Fruit fly (Drosophila melanogaster) whole organism, embryonic: ENCODE results near the gene Ice2.

ENCODE experiments used
- CG1024 ChIP-seq: fragments of 200-800 bp; sonication (Bioruptor generic); IDR thresholded peaks from 2 replicates; pipeline ENCODE4 v1.3.6; 2022; ENCODE audit warnings: missing biosample characterization, missing genetic modification characterization
- CG15479 ChIP-seq: fragments of 200-800 bp; sonication (Bioruptor generic); optimal IDR thresholded peaks from 3 replicates; lab custom pipeline; 2019; ENCODE audit warnings: missing biosample characterization, mild to moderate bottlenecking, missing genetic modification characterization, moderate library complexity
- CG16813 ChIP-seq: fragments of 200-800 bp; sonication (Bioruptor generic); IDR thresholded peaks from 3 replicates; pipeline ENCODE4 v1.3.6; 2022; ENCODE audit warnings: missing biosample characterization, missing genetic modification characterization; ENCODE audit not compliant: partially characterized antibody
- CG31441 ChIP-seq: fragments of 200-800 bp; sonication (Bioruptor generic); IDR thresholded peaks from 2 replicates; pipeline ENCODE4 v1.3.6; 2022; ENCODE audit warnings: missing biosample characterization, missing genetic modification characterization
- CG3281 ChIP-seq: fragments of 200-800 bp; sonication (Bioruptor generic); optimal IDR thresholded peaks from 3 replicates; lab custom pipeline; 2017; ENCODE audit warnings: missing biosample characterization, mild to moderate bottlenecking, missing genetic modification characterization
- CG34376 ChIP-seq: fragments of 200-800 bp; sonication (Bioruptor generic); optimal IDR thresholded peaks from 2 replicates; lab custom pipeline; 2018; ENCODE audit warnings: missing biosample characterization, mild to moderate bottlenecking, missing genetic modification characterization
- CG3847 ChIP-seq: fragments of 200-800 bp; sonication (Bioruptor generic); IDR thresholded peaks from 2 replicates; pipeline ENCODE4 v1.3.6; 2022; ENCODE audit warnings: missing biosample characterization, missing genetic modification characterization
- CG4404 ChIP-seq: fragments of 200-800 bp; sonication (Bioruptor generic); IDR thresholded peaks from 2 replicates; pipeline ENCODE4 v1.3.6; 2022; ENCODE audit warnings: missing biosample characterization, missing genetic modification characterization
- CG6654 ChIP-seq: fragments of 200-800 bp; sonication (Bioruptor generic); optimal IDR thresholded peaks from 2 replicates; lab custom pipeline; 2017; ENCODE audit warnings: missing biosample characterization, mild to moderate bottlenecking, missing genetic modification characterization
- CG6689 ChIP-seq: fragments of 200-800 bp; sonication (Bioruptor generic); IDR thresholded peaks from 2 replicates; pipeline ENCODE4 v1.3.6; 2022; ENCODE audit warnings: missing biosample characterization, missing genetic modification characterization
- CHES-1-like ChIP-seq: fragments of 200-800 bp; sonication (Bioruptor generic); optimal IDR thresholded peaks from 2 replicates; lab custom pipeline; 2016; ENCODE audit warnings: missing biosample characterization, missing genetic modification characterization
- Elba2 ChIP-seq: fragments of 200-800 bp; sonication (Bioruptor generic); optimal IDR thresholded peaks from 3 replicates; lab custom pipeline; 2016; ENCODE audit warnings: missing biosample characterization, missing genetic modification characterization
- Hr51 ChIP-seq, 2 experiments: fragments of 200-800 bp; sonication (Bioruptor generic); optimal IDR thresholded peaks; 2 replicates in 1 of 2; 3 replicates in 1 of 2; lab custom pipeline; 2016 to 2018; ENCODE audit warnings: missing biosample characterization in 2 of 2, missing genetic modification characterization in 2 of 2, mild to moderate bottlenecking in 1 of 2, moderate library complexity in 1 of 2
- Jarid2 ChIP-seq: fragments of 200-800 bp; sonication (Bioruptor generic); optimal IDR thresholded peaks from 3 replicates; lab custom pipeline; 2017; ENCODE audit warnings: mild to moderate bottlenecking, missing biosample characterization, missing genetic modification reagents, missing genetic modification characterization
- Med ChIP-seq: fragments of 200-800 bp; sonication (Bioruptor generic); peaks from one replicate; lab custom pipeline; 2016; ENCODE audit warnings: missing biosample characterization, missing genetic modification characterization, mild to moderate bottlenecking, inconsistent platforms, moderate library complexity
- Nf-YA ChIP-seq: fragments of 200-800 bp; sonication (Bioruptor generic); IDR thresholded peaks from 2 replicates; pipeline ENCODE4 v1.3.6; 2022; ENCODE audit warnings: missing biosample characterization, missing genetic modification characterization
- Nf-YB ChIP-seq: fragments of 200-800 bp; sonication (Bioruptor generic); optimal IDR thresholded peaks from 3 replicates; lab custom pipeline; 2019; ENCODE audit warnings: missing biosample characterization, mild to moderate bottlenecking, missing genetic modification characterization, moderate library complexity
- Pdp1 ChIP-seq, 2 experiments: fragments of 200-800 bp; sonication (Bioruptor generic); optimal IDR thresholded peaks; 3 replicates each; lab custom pipeline; 2016; ENCODE audit warnings: missing biosample characterization in 2 of 2, missing genetic modification characterization in 2 of 2, mild to moderate bottlenecking in 1 of 2, moderate library complexity in 1 of 2
- Scr ChIP-seq: fragments of 200-800 bp; sonication (Bioruptor generic); IDR thresholded peaks from 2 replicates; pipeline ENCODE4 v1.3.6; 2022; ENCODE audit warnings: missing biosample characterization, missing genetic modification characterization; ENCODE audit not compliant: partially characterized antibody
- Sin3A ChIP-seq: fragments of >200 bp; optimal IDR thresholded peaks from 2 replicates; lab custom pipeline; 2018
- Six4 ChIP-seq: fragments of 200-800 bp; sonication (Bioruptor generic); optimal IDR thresholded peaks from 2 replicates; lab custom pipeline; 2016; ENCODE audit warnings: missing biosample characterization, missing genetic modification characterization
- Vsx1 ChIP-seq: fragments of 200-800 bp; sonication (Bioruptor generic); optimal IDR thresholded peaks from 2 replicates; lab custom pipeline; 2017; ENCODE audit warnings: missing biosample characterization, mild to moderate bottlenecking, missing genetic modification characterization, missing genetic modification reagents
- bcd ChIP-seq: fragments of 200-800 bp; sonication (Bioruptor generic); optimal IDR thresholded peaks from 2 replicates; lab custom pipeline; 2017; ENCODE audit warnings: missing biosample characterization, mild to moderate bottlenecking, missing genetic modification characterization
- bsh ChIP-seq, 2 experiments: fragments of 200-800 bp; sonication (Bioruptor generic); optimal IDR thresholded peaks; 2 replicates each; lab custom pipeline; 2017 to 2018; ENCODE audit warnings: mild to moderate bottlenecking in 2 of 2, missing biosample characterization in 2 of 2, missing genetic modification characterization in 2 of 2, moderate library complexity in 1 of 2
- cato ChIP-seq: fragments of 200-800 bp; sonication (Bioruptor generic); optimal IDR thresholded peaks from 2 replicates; lab custom pipeline; 2016; ENCODE audit warnings: missing biosample characterization, missing genetic modification characterization, borderline replicate concordance
- ci ChIP-seq: fragments of 200-800 bp; sonication (Bioruptor generic); IDR thresholded peaks from 3 replicates; pipeline ENCODE4 v1.3.6; 2022; ENCODE audit warnings: missing biosample characterization, missing genetic modification characterization
- crp ChIP-seq, 2 experiments: fragments of 200-800 bp; sonication (Bioruptor generic); optimal IDR thresholded peaks; 2 replicates in 1 of 2; 3 replicates in 1 of 2; lab custom pipeline; 2017; ENCODE audit warnings: missing biosample characterization in 2 of 2, missing genetic modification characterization in 2 of 2, mild to moderate bottlenecking in 1 of 2, moderate library complexity in 1 of 2
- dati ChIP-seq: fragments of 200-800 bp; sonication (Bioruptor generic); IDR thresholded peaks from 2 replicates; pipeline ENCODE4 v1.3.6; 2022; ENCODE audit warnings: missing biosample characterization, missing genetic modification characterization
- eve ChIP-seq, 2 experiments: fragments of >200 bp; optimal IDR thresholded peaks; 2 replicates each; lab custom pipeline; 2017; ENCODE audit warnings: missing biosample characterization in 2 of 2, missing genetic modification characterization in 2 of 2
- exex ChIP-seq: fragments of 200-800 bp; sonication (Bioruptor generic); optimal IDR thresholded peaks from 4 replicates; lab custom pipeline; 2018; ENCODE audit warnings: missing biosample characterization, mild to moderate bottlenecking, missing genetic modification characterization, moderate library complexity
- gem ChIP-seq: fragments of 200-800 bp; sonication (Bioruptor generic); optimal IDR thresholded peaks from 2 replicates; lab custom pipeline; 2019; ENCODE audit warnings: missing biosample characterization, mild to moderate bottlenecking, missing genetic modification characterization, moderate library complexity
- kni ChIP-seq: fragments of 200-800 bp; sonication (Bioruptor generic); optimal IDR thresholded peaks from 3 replicates; lab custom pipeline; 2017; ENCODE audit warnings: mild to moderate bottlenecking, missing biosample characterization, missing genetic modification reagents, missing genetic modification characterization
- nau ChIP-seq: fragments of 200-800 bp; sonication (Bioruptor generic); optimal IDR thresholded peaks from 3 replicates; lab custom pipeline; 2017; ENCODE audit warnings: missing biosample characterization, mild to moderate bottlenecking, missing genetic modification characterization, missing genetic modification reagents
- nom ChIP-seq: fragments of 200-800 bp; sonication (Bioruptor generic); optimal IDR thresholded peaks from 2 replicates; lab custom pipeline; 2017; ENCODE audit warnings: missing biosample characterization, missing genetic modification characterization, mild to moderate bottlenecking, moderate library complexity, missing genetic modification reagents
- oc ChIP-seq: fragments of 200-800 bp; sonication (Bioruptor generic); optimal IDR thresholded peaks from 2 replicates; lab custom pipeline; 2018; ENCODE audit warnings: missing biosample characterization, mild to moderate bottlenecking, missing genetic modification characterization, moderate library complexity
- otp ChIP-seq: fragments of 200-800 bp; sonication (Bioruptor generic); IDR thresholded peaks from 3 replicates; pipeline ENCODE4, ENCODE4 v1.3.6; 2022; ENCODE audit warnings: missing biosample characterization, missing genetic modification characterization
- scrt ChIP-seq: fragments of 200-800 bp; sonication (Bioruptor generic); optimal IDR thresholded peaks from 2 replicates; lab custom pipeline; 2018; ENCODE audit warnings: missing biosample characterization, mild to moderate bottlenecking, missing genetic modification characterization, moderate library complexity
- seq ChIP-seq: fragments of 200-800 bp; sonication (Bioruptor generic); IDR thresholded peaks from 2 replicates; pipeline ENCODE4 v1.3.6; 2022; ENCODE audit warnings: missing biosample characterization, missing genetic modification characterization
- sob ChIP-seq: fragments of 200-800 bp; sonication (Bioruptor generic); IDR thresholded peaks from 2 replicates; pipeline ENCODE4 v1.3.6; 2022; ENCODE audit warnings: missing biosample characterization, missing genetic modification characterization
- sqz ChIP-seq: fragments of 200-800 bp; sonication (Bioruptor generic); optimal IDR thresholded peaks from 3 replicates; lab custom pipeline; 2018; ENCODE audit warnings: missing biosample characterization, mild to moderate bottlenecking, missing genetic modification characterization
- ssp ChIP-seq: fragments of 200-800 bp; sonication (Bioruptor generic); IDR thresholded peaks from 2 replicates; pipeline ENCODE4 v1.3.6; 2022; ENCODE audit warnings: missing biosample characterization, missing genetic modification characterization
- stc ChIP-seq: fragments of 200-800 bp; sonication (Bioruptor generic); IDR thresholded peaks from 2 replicates; pipeline ENCODE4 v1.3.6; 2022; ENCODE audit warnings: missing biosample characterization, missing genetic modification characterization
- stwl ChIP-seq: fragments of 200-800 bp; sonication (Bioruptor generic); optimal IDR thresholded peaks from 3 replicates; lab custom pipeline; 2018; ENCODE audit warnings: missing biosample characterization, mild to moderate bottlenecking, missing genetic modification characterization, moderate library complexity
- sug ChIP-seq: fragments of 200-800 bp; optimal IDR thresholded peaks from 2 replicates; lab custom pipeline; 2019; ENCODE audit warnings: missing biosample characterization, mild to moderate bottlenecking, missing genetic modification characterization, moderate library complexity
- twi ChIP-seq: fragments of 200-800 bp; optimal IDR thresholded peaks from 2 replicates; lab custom pipeline; 2019; ENCODE audit warnings: missing biosample characterization, mild to moderate bottlenecking, missing genetic modification characterization, moderate library complexity

Ice2 gene

DNA sequence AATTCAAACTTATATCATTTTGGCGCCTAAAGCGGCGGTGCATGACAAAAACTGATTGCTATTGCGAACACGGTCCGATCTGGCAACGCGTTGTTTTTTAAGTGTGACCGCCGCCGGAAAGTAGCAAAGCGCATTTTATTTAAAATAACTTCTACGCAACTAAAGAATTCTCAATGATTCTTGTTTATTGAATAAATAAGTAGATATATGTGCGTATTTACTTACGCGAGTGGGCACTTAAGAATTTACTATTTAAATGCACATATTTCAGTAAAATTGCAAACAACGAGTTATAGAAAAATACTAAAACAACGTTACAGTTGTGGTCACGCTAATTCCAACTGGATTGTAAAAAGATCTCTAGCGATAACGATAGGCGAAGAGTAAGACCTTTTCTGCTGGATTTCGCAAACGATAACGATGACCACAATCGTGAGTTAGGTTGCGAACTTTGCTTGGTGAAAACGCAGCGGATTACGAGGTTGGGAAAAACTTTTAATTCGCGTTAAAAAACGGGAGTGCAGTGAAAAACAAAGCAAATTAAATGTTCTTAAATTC lies 26.0 kb downstream of the Ice2 start (continued):
- TF ChIP-seq CG1024 = no peak
- TF ChIP-seq Jarid2 (GFP tag; lab: Kevin White, UChicago) = peak; percentile 67
- no peak for TF ChIP-seq CG4404 (GFP tag; lab: Robert Waterston, UW)
- TF ChIP-seq ci = no peak
- no peak for TF ChIP-seq dati (GFP tag; lab: Robert Waterston, UW)
- peak; percentile 95 for TF ChIP-seq Sin3A (lab: Kevin White, UChicago)
- TF ChIP-seq Scr = peak; percentile 52
- peak in 1 of 2 experiments; percentile 64 for TF ChIP-seq Pdp1 (GFP tag; optimal IDR thresholded peaks at IDR 0.05; lab: Kevin White, UChicago)
- TF ChIP-seq Nf-YA (GFP tag; lab: Robert Waterston, UW) = no peak
- TF ChIP-seq CG3847 (GFP tag; lab: Robert Waterston, UW) = peak; percentile 70
- peak; percentile 54; the same call in 2 of the 3 replicates for TF ChIP-seq CG16813 (GFP tag; lab: Robert Waterston, UW)
- TF ChIP-seq CHES-1-like (GFP tag; lab: Kevin White, UChicago) = no peak
- TF ChIP-seq gem (tag; lab: Kevin White, UChicago) = peak; percentile 10
- peak; percentile 0 for TF ChIP-seq Six4 (GFP tag; lab: Kevin White, UChicago)
- no peak for TF ChIP-seq CG6654 (GFP tag; lab: Kevin White, UChicago)
- TF ChIP-seq stwl (tag; lab: Kevin White, UChicago) = peak; percentile 99
- peak in 1 of 2 experiments; percentile 12 for TF ChIP-seq Hr51 (GFP tag; optimal IDR thresholded peaks at IDR 0.05; lab: Kevin White, UChicago)

DNA sequence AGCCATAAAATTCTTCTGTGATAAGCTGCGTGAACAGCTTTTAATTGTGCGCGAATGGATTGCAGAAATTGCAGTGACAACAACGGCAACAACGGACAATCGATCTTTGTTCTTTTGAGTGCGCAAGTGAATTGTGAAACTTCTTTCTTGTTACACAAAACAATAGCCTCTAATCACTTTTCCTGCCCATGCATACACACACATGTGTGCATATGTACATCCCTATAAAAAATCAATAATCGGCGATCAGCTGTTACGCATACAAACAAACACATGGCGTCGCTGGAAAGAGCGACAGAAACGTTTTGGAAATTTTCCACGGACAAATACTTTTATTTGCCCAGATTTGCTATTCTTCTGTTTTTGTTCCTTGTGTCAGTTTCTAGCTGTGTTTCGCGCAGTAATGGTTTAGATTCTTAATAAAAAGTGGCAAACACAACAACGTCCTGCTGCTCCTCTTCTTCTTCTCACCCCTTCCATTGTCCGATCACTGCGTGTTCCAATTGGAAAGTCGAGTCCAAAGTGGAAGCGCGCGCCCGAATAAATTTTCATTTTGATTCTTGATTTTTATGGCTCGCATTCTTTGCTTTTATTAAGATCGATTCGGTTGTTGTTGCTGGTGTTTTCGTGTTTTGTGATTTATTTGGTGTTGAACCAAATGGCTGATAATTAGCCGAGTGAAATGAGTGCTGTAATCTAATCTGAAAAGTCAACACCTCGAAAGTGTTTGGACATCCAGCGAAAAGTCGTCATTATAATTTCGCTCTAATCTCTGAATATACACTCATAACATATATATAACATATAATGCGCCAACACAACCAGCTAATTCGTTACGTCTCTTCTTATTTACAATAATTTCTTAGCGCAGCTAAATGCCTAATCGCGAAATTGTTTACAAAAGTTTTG lies 26.8 kb downstream of the Ice2 start:
- TF ChIP-seq nom (GFP tag; lab: Kevin White, UChicago) (peak; percentile 14), exex (tag; lab: Kevin White, UChicago) (peak; percentile 84), CG15479 (GFP tag; lab: Kevin White, UChicago) (peak; percentile 28), Vsx1 (peak; percentile 79), twi (tag; lab: Kevin White, UChicago) (peak; percentile 57), eve (GFP tag; optimal IDR thresholded peaks at IDR 0.05; lab: Kevin White, UChicago) (peak in 1 of 2 experiments; percentile 61), CG6689 (GFP tag; lab: Robert Waterston, UW) (no peak), otp (GFP tag; lab: Robert Waterston, UW) (no peak), nau (peak; percentile 2), sug (tag; lab: Kevin White, UChicago) (peak; percentile 29), oc (peak; percentile 24), cato (GFP tag; lab: Kevin White, UChicago) (no peak), stc (0 out of 2 replicates have a peak, but pooled peaks have one; percentile 9), bsh (GFP tag; optimal IDR thresholded peaks at IDR 0.05; lab: Kevin White, UChicago) (peak in 1 of 2 experiments; percentile 32), Pdp1 (GFP tag; optimal IDR thresholded peaks at IDR 0.05; lab: Kevin White, UChicago) (peak in 1 of 2 experiments; percentile 45), sob (GFP tag; lab: Robert Waterston, UW) (0 out of 2 replicates have a peak, but pooled peaks have one; percentile 16), ci (0 out of 3 replicates have a peak, but pooled peaks have one; percentile 5), seq (GFP tag; lab: Robert Waterston, UW) (no peak), ssp (no peak), kni (peak; percentile 60), sqz (GFP tag; lab: Kevin White, UChicago) (peak; percentile 37), Nf-YB (GFP tag; lab: Kevin White, UChicago) (no peak), CG34376 (GFP tag; lab: Kevin White, UChicago) (peak; percentile 30), Elba2 (GFP tag; lab: Kevin White, UChicago) (peak; percentile 93), CG3281 (GFP tag; lab: Kevin White, UChicago) (peak; percentile 10), Med (GFP tag; lab: Kevin White, UChicago) (peak; percentile 54), CG31441 (GFP tag; lab: Robert Waterston, UW) (no peak), crp (GFP tag; optimal IDR thresholded peaks at IDR 0.05; lab: Kevin White, UChicago) (peak in 1 of 2 experiments; percentile 73), bcd (GFP tag; lab: Kevin White, UChicago) (no peak), scrt (GFP tag; lab: Kevin White, UChicago) (peak; percentile 2)
